Fruit fly (Drosophila melanogaster): ENCODE measurements around the gene Drsl2.
A peak's percentile ranks its signal among the peaks of the same experiment; 100 is the strongest.

The Drsl2 gene

dm6 chr3L:3283264-3283663, 30.9 kb upstream of the Drsl2 start:
- TF ChIP-seq dl (GFP tag; optimal IDR thresholded peaks at IDR 0.05; ENCODE audit: insufficient read depth in 1 of 2, partially characterized antibody in 2 of 2) (no peak), jim (GFP tag; optimal IDR thresholded peaks at IDR 0.05) (no peak), psq (GFP tag; optimal IDR thresholded peaks at IDR 0.05) (no peak), dsf (GFP tag; optimal IDR thresholded peaks at IDR 0.05; ENCODE audit: borderline replicate concordance) (no peak), woc (GFP tag; optimal IDR thresholded peaks at IDR 0.05) (no peak), sage (GFP tag; optimal IDR thresholded peaks at IDR 0.05) (no peak), Vsx2 (GFP tag; optimal IDR thresholded peaks at IDR 0.05; ENCODE audit: partially characterized antibody) (no peak), CG9705 (GFP tag; optimal IDR thresholded peaks at IDR 0.05) (no peak), Hnf4 (GFP tag; optimal IDR thresholded peaks at IDR 0.05) (no peak), brk (GFP tag; optimal IDR thresholded peaks at IDR 0.05) (no peak), Sp1 (GFP tag; optimal IDR thresholded peaks at IDR 0.05) (no peak), ey (GFP tag; optimal IDR thresholded peaks at IDR 0.05) (no peak), HLH106 (tag; optimal IDR thresholded peaks at IDR 0.05) (no peak), Jra (GFP tag; optimal IDR thresholded peaks at IDR 0.05) (no peak), Dif (GFP tag; optimal IDR thresholded peaks at IDR 0.05; ENCODE audit: partially characterized antibody) (no peak), Myc (optimal IDR thresholded peaks at IDR 0.05) (no peak), dmrt93B (GFP tag; optimal IDR thresholded peaks at IDR 0.05) (no peak)

DNA sequence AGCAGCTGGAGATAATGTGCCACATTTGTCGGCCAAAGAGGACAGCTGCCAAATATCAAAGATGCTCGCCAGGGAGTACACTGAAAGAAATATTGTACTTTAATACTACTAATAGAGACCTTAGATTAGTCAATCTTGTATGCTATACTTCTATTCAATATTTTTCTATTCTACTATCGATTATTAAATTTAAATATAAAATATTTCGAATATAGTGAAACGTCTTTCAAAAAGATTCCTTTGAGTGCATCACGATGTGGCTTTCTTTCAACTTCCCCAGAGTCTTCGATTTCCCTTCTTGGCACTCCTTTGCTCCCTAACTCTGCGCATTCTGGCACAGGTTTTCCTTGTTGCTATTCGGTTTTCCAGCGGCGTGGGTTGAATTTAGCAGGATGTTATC, 29.2 kb upstream of the Drsl2 start:
- TF ChIP-seq pan (optimal IDR thresholded peaks at IDR 0.05) (no peak), Dif (GFP tag; optimal IDR thresholded peaks at IDR 0.05; ENCODE audit: partially characterized antibody) (no peak), woc (GFP tag; optimal IDR thresholded peaks at IDR 0.05) (no peak), Rel (GFP tag; optimal IDR thresholded peaks at IDR 0.05) (no peak), Rel (tag; optimal IDR thresholded peaks at IDR 0.05) (no peak), sv (GFP tag; optimal IDR thresholded peaks at IDR 0.05) (no peak), Sp1 (GFP tag; optimal IDR thresholded peaks at IDR 0.05) (no peak), h (GFP tag; optimal IDR thresholded peaks at IDR 0.05) (no peak), CG32264 (GFP tag; optimal IDR thresholded peaks at IDR 0.05) (no peak), N (GFP tag; optimal IDR thresholded peaks at IDR 0.05) (no peak), lola (GFP tag; optimal IDR thresholded peaks at IDR 0.05) (no peak), jim (GFP tag; optimal IDR thresholded peaks at IDR 0.05) (no peak), GATAd (GFP tag; optimal IDR thresholded peaks at IDR 0.05) (no peak), ey (GFP tag; optimal IDR thresholded peaks at IDR 0.05) (no peak), tai (GFP tag; optimal IDR thresholded peaks at IDR 0.05) (no peak), dmrt93B (GFP tag; optimal IDR thresholded peaks at IDR 0.05) (no peak)

DNA sequence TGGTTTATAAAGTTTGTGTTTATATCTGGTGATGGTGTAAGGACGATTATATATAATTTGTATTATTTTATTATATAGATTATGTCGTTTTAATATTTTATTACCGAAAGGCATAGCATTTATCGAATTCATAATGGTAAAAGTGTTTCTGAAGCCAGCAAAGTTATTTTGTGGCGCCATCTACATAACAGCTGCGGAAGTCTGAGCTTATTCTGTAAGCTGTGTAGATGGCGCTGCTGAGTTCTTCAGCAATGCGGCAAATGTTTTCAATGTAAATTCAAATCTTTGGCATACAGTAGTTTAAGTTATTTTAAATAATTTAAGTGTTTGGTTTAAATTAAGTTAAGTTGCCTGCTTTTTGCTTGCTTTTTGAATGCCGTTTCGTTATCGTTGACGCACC, 25.7 kb upstream of the Drsl2 start:
- TF ChIP-seq fru (GFP tag; optimal IDR thresholded peaks at IDR 0.05) (no peak), Mio (GFP tag; optimal IDR thresholded peaks at IDR 0.05) (no peak), dsf (GFP tag; optimal IDR thresholded peaks at IDR 0.05; ENCODE audit: borderline replicate concordance) (no peak), HLH106 (tag; optimal IDR thresholded peaks at IDR 0.05) (peak; percentile 9), psq (GFP tag; optimal IDR thresholded peaks at IDR 0.05) (no peak), Myc (optimal IDR thresholded peaks at IDR 0.05) (peak; percentile 8), sv (GFP tag; optimal IDR thresholded peaks at IDR 0.05) (no peak), foxo (GFP tag; optimal IDR thresholded peaks at IDR 0.05) (peak in 1 of 2 experiments; percentile 4), woc (GFP tag; optimal IDR thresholded peaks at IDR 0.05) (no peak)

- TF ChIP-seq Abd-B (GFP tag; optimal IDR thresholded peaks at IDR 0.05) = no peak
- no peak for TF ChIP-seq CrebA (GFP tag; optimal IDR thresholded peaks at IDR 0.05; ENCODE audit: borderline replicate concordance)
- TF ChIP-seq fru (GFP tag; optimal IDR thresholded peaks at IDR 0.05) = no peak
- no peak for TF ChIP-seq Myc (optimal IDR thresholded peaks at IDR 0.05)
- no peak for TF ChIP-seq OdsH (GFP tag; optimal IDR thresholded peaks at IDR 0.05)
- no peak for TF ChIP-seq HLH106 (tag; optimal IDR thresholded peaks at IDR 0.05)
- no peak for TF ChIP-seq dmrt93B (GFP tag; optimal IDR thresholded peaks at IDR 0.05)
- TF ChIP-seq Hnf4 (GFP tag; optimal IDR thresholded peaks at IDR 0.05) = no peak
- TF ChIP-seq N (GFP tag; optimal IDR thresholded peaks at IDR 0.05) = no peak
- TF ChIP-seq h (GFP tag; optimal IDR thresholded peaks at IDR 0.05) = no peak
- TF ChIP-seq Mio (GFP tag; optimal IDR thresholded peaks at IDR 0.05) = no peak
- TF ChIP-seq CG32264 (GFP tag; optimal IDR thresholded peaks at IDR 0.05) = no peak
- TF ChIP-seq Vsx2 (GFP tag; optimal IDR thresholded peaks at IDR 0.05; ENCODE audit: partially characterized antibody) = no peak
- TF ChIP-seq Jra (GFP tag; optimal IDR thresholded peaks at IDR 0.05) = no peak
- no peak for TF ChIP-seq pan (optimal IDR thresholded peaks at IDR 0.05)
- no peak for TF ChIP-seq Hr83 (GFP tag; optimal IDR thresholded peaks at IDR 0.05; ENCODE audit: poor library complexity, severe bottlenecking)
- no peak for TF ChIP-seq CG9705 (GFP tag; optimal IDR thresholded peaks at IDR 0.05)
Observed at dm6 chr3L:3291159-3291558, 23.0 kb upstream of the Drsl2 start, which contains the start of gene CG12009. Gene CG12009 (plus strand): TSS chr3L:3291459.
